1 fruit fly cellular context compared by ENCODE assay signal in genomic region chrX:15818608-15819184, dm6.
TF ChIP-seq lines count a peak whose summit lies in the region.

No protein-coding gene starts in this region.

TF ChIP-seq in whole organism, embryonic, 481 proteins besides CTCF, POLR2A, EP300 and RAD21 (continued from another document):
- peak in 1 of 2 experiments; percentile 36 for TF ChIP-seq eve (GFP tag; optimal IDR thresholded peaks at IDR 0.05; lab: Kevin White, UChicago)
- TF ChIP-seq lab (GFP tag; optimal IDR thresholded peaks at IDR 0.05; lab: Kevin White, UChicago): no peak
- no peak for TF ChIP-seq Dip2 (GFP tag; IDR thresholded peaks at IDR 0.05; lab: Robert Waterston, UW)
- TF ChIP-seq klu (GFP tag; IDR thresholded peaks at IDR 0.05; lab: Robert Waterston, UW): no peak
- TF ChIP-seq HLHmδ (GFP tag; optimal IDR thresholded peaks at IDR 0.05; lab: Kevin White, UChicago): no peak
- peak; percentile 8 for TF ChIP-seq jumu (GFP tag; optimal IDR thresholded peaks at IDR 0.05; lab: Kevin White, UChicago)
- TF ChIP-seq D19A (tag; optimal IDR thresholded peaks at IDR 0.05; lab: Kevin White, UChicago): peak; percentile 39
- no peak for TF ChIP-seq tup (GFP tag; optimal IDR thresholded peaks at IDR 0.05; lab: Kevin White, UChicago)
- no peak for TF ChIP-seq CG2202 (tag; optimal IDR thresholded peaks at IDR 0.05; lab: Kevin White, UChicago)
- no peak for TF ChIP-seq twi (tag; optimal IDR thresholded peaks at IDR 0.05; lab: Kevin White, UChicago)
- TF ChIP-seq ase (GFP tag; IDR thresholded peaks at IDR 0.05; lab: Robert Waterston, UW): no peak
- TF ChIP-seq HLH54F (GFP tag; optimal IDR thresholded peaks at IDR 0.05; lab: Kevin White, UChicago): peak; percentile 1
- TF ChIP-seq Camta (GFP tag; optimal IDR thresholded peaks at IDR 0.05; lab: Kevin White, UChicago): peak; percentile 11
- peak; percentile 11 for TF ChIP-seq pum (GFP tag; optimal IDR thresholded peaks at IDR 0.05; lab: Kevin White, UChicago)
- no peak for TF ChIP-seq bigmax (GFP tag; optimal IDR thresholded peaks at IDR 0.05; lab: Kevin White, UChicago)
- TF ChIP-seq Lhr (GFP tag; optimal IDR thresholded peaks at IDR 0.05; lab: Kevin White, UChicago): no peak
- no peak for TF ChIP-seq CG12219 (GFP tag; optimal IDR thresholded peaks at IDR 0.05; lab: Kevin White, UChicago)
- no peak for TF ChIP-seq prd (optimal IDR thresholded peaks at IDR 0.05; lab: Kevin White, UChicago)
- TF ChIP-seq prd (GFP tag; IDR thresholded peaks at IDR 0.05; lab: Robert Waterston, UW): no peak; the same call in 2 of the 3 replicates
- 0 out of 3 replicates have a peak, but pooled peaks have one; percentile 7 for TF ChIP-seq so (GFP tag; IDR thresholded peaks at IDR 0.05; lab: Robert Waterston, UW)
- no peak for TF ChIP-seq CG11093 (GFP tag; IDR thresholded peaks at IDR 0.05; lab: Robert Waterston, UW)
- no peak for TF ChIP-seq CG7928 (GFP tag; optimal IDR thresholded peaks at IDR 0.05; lab: Kevin White, UChicago)
- no peak for TF ChIP-seq Bteb2 (GFP tag; optimal IDR thresholded peaks at IDR 0.05; lab: Kevin White, UChicago)
- TF ChIP-seq Nf-YA (GFP tag; IDR thresholded peaks at IDR 0.05; lab: Robert Waterston, UW): no peak
- TF ChIP-seq CG2875 (GFP tag; optimal IDR thresholded peaks at IDR 0.05; lab: Kevin White, UChicago): no peak
- TF ChIP-seq CG8359 (GFP tag; optimal IDR thresholded peaks at IDR 0.05; lab: Kevin White, UChicago; ENCODE audit: borderline replicate concordance): no peak
- no peak for TF ChIP-seq CG12769 (tag; optimal IDR thresholded peaks at IDR 0.05; lab: Kevin White, UChicago)
- TF ChIP-seq Ets65A (GFP tag; lab: Kevin White, UChicago): peak; percentile 94
- TF ChIP-seq Blimp-1 (GFP tag; optimal IDR thresholded peaks at IDR 0.05; lab: Kevin White, UChicago): no peak
- no peak for TF ChIP-seq ttk (GFP tag; IDR thresholded peaks at IDR 0.05; lab: Robert Waterston, UW)
- TF ChIP-seq fd102C (GFP tag; optimal IDR thresholded peaks at IDR 0.05; lab: Kevin White, UChicago): no peak
- TF ChIP-seq CG4328 (GFP tag; optimal IDR thresholded peaks at IDR 0.05; lab: Kevin White, UChicago): no peak
- TF ChIP-seq grau (tag; optimal IDR thresholded peaks at IDR 0.05; lab: Kevin White, UChicago): no peak
- peak; percentile 45 for TF ChIP-seq CG10979 (tag; optimal IDR thresholded peaks at IDR 0.05; lab: Kevin White, UChicago)
- TF ChIP-seq CG9932 (GFP tag; IDR thresholded peaks at IDR 0.05; lab: Robert Waterston, UW): no peak
- 0 out of 2 replicates have a peak, but pooled peaks have one; percentile 21 for TF ChIP-seq ap (GFP tag; IDR thresholded peaks at IDR 0.05; lab: Robert Waterston, UW)
- TF ChIP-seq chinmo (GFP tag; IDR thresholded peaks at IDR 0.05; lab: Robert Waterston, UW; ENCODE audit: partially characterized antibody): no peak
- no peak for TF ChIP-seq Dll (GFP tag; IDR thresholded peaks at IDR 0.05; lab: Robert Waterston, UW; ENCODE audit: partially characterized antibody)
- TF ChIP-seq CG5953 (GFP tag; IDR thresholded peaks at IDR 0.05; lab: Robert Waterston, UW): no peak
